Worm (Caenorhabditis elegans): ENCODE measurements around the gene crp-1.

ce11 chrV:10474040-10474439 is 4.3 kb upstream of the crp-1 start:
- TF ChIP-seq hmbx-1 (tag; optimal IDR thresholded peaks at IDR 0.05) (no peak), ceh-36 (tag; optimal IDR thresholded peaks at IDR 0.05) (no peak), pes-1 (GFP tag; IDR thresholded peaks at IDR 0.05) (no peak), sea-1 (GFP tag; conservative IDR thresholded peaks at IDR 0.05) (no peak), tra-4 (tag; optimal IDR thresholded peaks at IDR 0.05) (no peak), flt-1 (GFP tag; IDR thresholded peaks at IDR 0.05) (no peak)

All from whole organism, early embryonic.